Worm (Caenorhabditis elegans) whole organism, late embryonic: ENCODE results near the gene F44E7.3.

Experiments used
- C38D4.7 ChIP-seq: fragments of 200-800 bp; sonication (Bioruptor generic); optimal IDR thresholded peaks from 2 replicates; lab custom pipeline; 2018; ENCODE audit warnings: mild to moderate bottlenecking, missing genetic modification characterization, moderate library complexity, missing compliant biosample characterization
- T23F11.4 ChIP-seq: fragments of 200-800 bp; sonication (Bioruptor generic); optimal IDR thresholded peaks from 2 replicates; lab custom pipeline; 2018; ENCODE audit warnings: mild to moderate bottlenecking, missing genetic modification characterization, missing compliant biosample characterization
- Y22D7AL.16 ChIP-seq: sonication (generic microtip); optimal IDR thresholded peaks from 2 replicates; lab custom pipeline; 2016; ENCODE audit warnings: missing genetic modification characterization, missing compliant biosample characterization
- ahr-1 ChIP-seq: sonication (generic microtip); optimal IDR thresholded peaks from 2 replicates; lab custom pipeline; 2016; ENCODE audit warnings: missing genetic modification characterization, missing compliant biosample characterization
- ama-1 ChIP-seq: fragments of 150-350 bp; optimal IDR thresholded peaks from 2 replicates; lab custom pipeline; 2014
- ceh-19 ChIP-seq: fragments of 200-800 bp; sonication (Bioruptor generic); optimal IDR thresholded peaks from 2 replicates; lab custom pipeline; 2018; ENCODE audit warnings: mild to moderate bottlenecking, missing genetic modification characterization, missing compliant biosample characterization
- ceh-22 ChIP-seq: sonication (generic microtip); optimal IDR thresholded peaks from 2 replicates; lab custom pipeline; 2017; ENCODE audit warnings: missing biosample characterization, missing genetic modification characterization
- ceh-30 ChIP-seq: fragments of 150-350 bp; optimal IDR thresholded peaks from 2 replicates; lab custom pipeline; 2014; ENCODE audit warnings: missing biosample characterization, missing genetic modification characterization
- ceh-31 ChIP-seq: sonication (generic microtip); optimal IDR thresholded peaks from 2 replicates; lab custom pipeline; 2016; ENCODE audit warnings: missing genetic modification characterization, missing compliant biosample characterization
- ceh-34 ChIP-seq: sonication (generic microtip); optimal IDR thresholded peaks from 2 replicates; lab custom pipeline; 2016; ENCODE audit warnings: mild to moderate bottlenecking, missing genetic modification characterization, missing compliant biosample characterization
- ceh-45 ChIP-seq: fragments of 200-800 bp; sonication (Bioruptor generic); IDR thresholded peaks from 2 replicates; pipeline ENCODE4 v1.3.6; 2022; ENCODE audit warnings: missing genetic modification reagents, missing genetic modification characterization, missing compliant biosample characterization
- ceh-48 ChIP-seq: sonication (generic microtip); optimal IDR thresholded peaks from 2 replicates; lab custom pipeline; 2016; ENCODE audit warnings: missing genetic modification characterization, inconsistent platforms, missing compliant biosample characterization
- ceh-9 ChIP-seq: sonication (generic microtip); optimal IDR thresholded peaks from 2 replicates; lab custom pipeline; 2016; ENCODE audit warnings: mild to moderate bottlenecking, missing genetic modification characterization, inconsistent platforms, missing compliant biosample characterization
- che-1 ChIP-seq: sonication (generic microtip); optimal IDR thresholded peaks from 2 replicates; lab custom pipeline; 2016; ENCODE audit warnings: mild to moderate bottlenecking, missing genetic modification characterization, missing compliant biosample characterization
- dmd-4 ChIP-seq: sonication (generic microtip); optimal IDR thresholded peaks from 2 replicates; lab custom pipeline; 2016; ENCODE audit warnings: borderline replicate concordance, missing genetic modification characterization, missing compliant biosample characterization
- dve-1 ChIP-seq: sonication (generic microtip); optimal IDR thresholded peaks from 2 replicates; lab custom pipeline; 2017; ENCODE audit warnings: antibody characterized with exemption, mild to moderate bottlenecking, missing genetic modification characterization, missing compliant biosample characterization
- elt-2 ChIP-seq: sonication (generic microtip); optimal IDR thresholded peaks from 2 replicates; lab custom pipeline; 2016; ENCODE audit warnings: missing genetic modification reagents, missing genetic modification characterization, missing compliant biosample characterization
- elt-4 ChIP-seq: sonication (generic microtip); optimal IDR thresholded peaks from 2 replicates; lab custom pipeline; 2016; ENCODE audit warnings: missing genetic modification characterization, missing compliant biosample characterization
- fkh-10 ChIP-seq: fragments of 150-350 bp; optimal IDR thresholded peaks from 2 replicates; lab custom pipeline; 2014; ENCODE audit warnings: missing biosample characterization, missing genetic modification reagents, missing genetic modification characterization
- fkh-6 ChIP-seq: sonication (generic microtip); optimal IDR thresholded peaks from 2 replicates; lab custom pipeline; 2016; ENCODE audit warnings: missing genetic modification characterization, missing compliant biosample characterization
- hlh-15 ChIP-seq: sonication (generic microtip); optimal IDR thresholded peaks from 2 replicates; lab custom pipeline; 2016; ENCODE audit warnings: missing genetic modification characterization, missing compliant biosample characterization
- hlh-30 ChIP-seq: sonication (generic microtip); optimal IDR thresholded peaks from 2 replicates; lab custom pipeline; 2017; ENCODE audit warnings: antibody characterized with exemption, missing genetic modification characterization, missing compliant biosample characterization; ENCODE audit not compliant: insufficient read depth
- hlh-6 ChIP-seq: sonication (generic microtip); optimal IDR thresholded peaks from 2 replicates; lab custom pipeline; 2016; ENCODE audit warnings: missing genotype, missing genetic modification characterization, missing compliant biosample characterization
- lim-6 ChIP-seq: sonication (generic microtip); optimal IDR thresholded peaks from 2 replicates; lab custom pipeline; 2016; ENCODE audit warnings: missing genetic modification characterization, missing compliant biosample characterization
- lin-11 ChIP-seq: fragments of 200-800 bp; sonication (Bioruptor generic); optimal IDR thresholded peaks from 2 replicates; lab custom pipeline; 2018; ENCODE audit warnings: mild to moderate bottlenecking, missing genetic modification characterization, missing compliant biosample characterization
- nhr-232 ChIP-seq: sonication (generic microtip); optimal IDR thresholded peaks from 2 replicates; lab custom pipeline; 2016; ENCODE audit warnings: missing genetic modification characterization, missing compliant biosample characterization
- npax-4 ChIP-seq: sonication (generic microtip); optimal IDR thresholded peaks from 2 replicates; lab custom pipeline; 2016; ENCODE audit warnings: missing genetic modification characterization, missing compliant biosample characterization
- odd-2 ChIP-seq: sonication (generic microtip); optimal IDR thresholded peaks from 2 replicates; lab custom pipeline; 2017; ENCODE audit warnings: antibody characterized with exemption, mild to moderate bottlenecking, missing genetic modification characterization, missing compliant biosample characterization
- pag-3 ChIP-seq: sonication (generic microtip); optimal IDR thresholded peaks from 2 replicates; lab custom pipeline; 2016; ENCODE audit warnings: missing compliant biosample characterization, missing genetic modification characterization, borderline replicate concordance
- pha-4 ChIP-seq: fragments of 150-350 bp; optimal IDR thresholded peaks from 2 replicates; lab custom pipeline; 2018; ENCODE audit warnings: missing biosample characterization, missing genetic modification reagents, missing genetic modification characterization
- pros-1 ChIP-seq: fragments of 150-350 bp; optimal IDR thresholded peaks from 2 replicates; lab custom pipeline; 2014; ENCODE audit warnings: missing biosample characterization, missing genetic modification reagents, missing genetic modification characterization
- ref-2 ChIP-seq: sonication (generic microtip); optimal IDR thresholded peaks from 2 replicates; lab custom pipeline; 2016; ENCODE audit warnings: missing genetic modification characterization, missing compliant biosample characterization
- tbx-2 ChIP-seq: sonication (generic microtip); optimal IDR thresholded peaks from 2 replicates; lab custom pipeline; 2016; ENCODE audit warnings: missing genetic modification characterization, missing compliant biosample characterization
- tbx-7 ChIP-seq: sonication (generic microtip); optimal IDR thresholded peaks from 2 replicates; lab custom pipeline; 2016; ENCODE audit warnings: missing genotype, missing genetic modification characterization, missing compliant biosample characterization
- unc-3 ChIP-seq, 2 experiments: fragments of 200-800 bp in 1 of 2; sonication (Bioruptor generic) in 1 of 2; sonication (generic microtip) in 1 of 2; conservative IDR thresholded peaks in 1 of 2; optimal IDR thresholded peaks in 1 of 2; 2 replicates each; pipeline versions ENCODE4 v1.3.6 to Lab custom; 2016 to 2022; ENCODE audit warnings: missing compliant biosample characterization in 2 of 2, missing genetic modification characterization in 2 of 2, missing genetic modification reagents in 1 of 2
- unc-42 ChIP-seq: sonication (generic microtip); optimal IDR thresholded peaks from 2 replicates; lab custom pipeline; 2016; ENCODE audit warnings: missing genotype, missing genetic modification characterization, missing compliant biosample characterization
- ztf-16 ChIP-seq: sonication (generic microtip); optimal IDR thresholded peaks from 2 replicates; lab custom pipeline; 2017; ENCODE audit warnings: missing genetic modification characterization, missing compliant biosample characterization

F44E7.3 gene

DNA sequence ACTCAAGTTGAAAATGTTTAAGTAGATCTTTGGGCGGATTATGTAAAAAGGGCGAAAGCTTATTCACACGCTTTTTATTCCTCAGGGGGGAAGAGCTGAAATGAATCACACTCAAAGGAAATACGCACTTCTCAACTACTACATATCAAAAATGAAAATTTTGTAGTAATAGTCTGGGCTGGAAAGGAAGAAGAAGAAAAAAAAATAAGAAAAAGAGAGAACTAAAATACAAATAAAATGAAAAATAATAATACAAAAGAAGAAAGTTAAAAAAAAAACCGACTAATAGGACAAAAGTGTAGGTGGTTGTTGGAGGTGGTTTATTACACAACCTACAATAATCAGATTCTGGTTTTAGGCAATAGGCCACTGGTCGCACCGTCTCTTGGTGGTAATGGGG, 35.7 kb upstream of the F44E7.3 start, which contains the start of gene K09H11.6:
K09H11.6 (minus strand) TSS at position 101 of the 400 bp plus-strand sequence.
- TF ChIP-seq unc-3 (GFP tag; conservative IDR thresholded peaks at IDR 0.05; lab: Robert Waterston, UW) (no peak), unc-3 (tag; optimal IDR thresholded peaks at IDR 0.05; lab: Kevin White, UChicago) (no peak), ama-1 (lab: Kevin White, UChicago) (no peak)

DNA sequence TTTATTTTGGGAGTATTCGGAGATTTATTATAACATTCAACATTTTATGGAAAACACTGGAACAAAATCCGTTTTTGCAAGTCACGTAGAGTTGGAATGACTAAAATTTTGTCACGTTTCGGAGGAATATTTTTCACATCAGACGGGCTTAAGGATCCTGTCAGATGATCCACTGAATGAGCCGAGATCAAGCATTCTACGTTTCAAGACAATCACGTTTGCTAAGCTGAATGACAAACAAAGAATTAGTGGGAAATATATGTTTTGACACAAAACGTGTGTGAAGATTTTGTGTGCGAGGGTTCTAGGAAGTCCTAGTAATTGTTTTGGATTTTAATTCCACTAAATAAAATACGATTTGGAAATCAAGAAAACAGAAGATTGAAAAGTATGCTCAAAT, 32.3 kb upstream of the F44E7.3 start:
- no peak for TF ChIP-seq odd-2 (tag; lab: Kevin White, UChicago)
- TF ChIP-seq fkh-10 (GFP tag; lab: Kevin White, UChicago), result no peak
- TF ChIP-seq dve-1, result no peak
- TF ChIP-seq nhr-232 (tag; lab: Kevin White, UChicago), result no peak

DNA sequence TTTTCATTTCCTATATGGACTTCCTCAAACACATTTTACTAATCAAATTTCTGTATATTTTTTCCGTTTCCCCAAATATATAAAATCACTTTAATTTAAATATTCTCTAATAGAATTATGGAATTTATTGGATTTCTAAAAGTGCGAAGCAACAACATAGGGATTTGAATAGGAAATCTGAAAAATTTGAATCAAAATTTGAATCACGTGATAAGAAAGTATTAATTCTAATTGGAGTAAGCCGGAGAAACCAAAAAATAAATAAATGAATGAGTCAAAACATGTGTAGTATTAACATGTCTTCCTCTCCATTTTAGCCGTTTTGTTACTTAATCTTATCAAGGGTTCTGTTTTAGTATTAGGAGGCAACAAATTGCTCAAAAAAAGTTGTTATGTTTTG, 30.5 kb upstream of the F44E7.3 start:
- TF ChIP-seq dmd-4 (no peak), lim-6 (tag; lab: Kevin White, UChicago) (no peak), nhr-232 (tag; lab: Kevin White, UChicago) (no peak), ama-1 (lab: Kevin White, UChicago) (no peak)

DNA sequence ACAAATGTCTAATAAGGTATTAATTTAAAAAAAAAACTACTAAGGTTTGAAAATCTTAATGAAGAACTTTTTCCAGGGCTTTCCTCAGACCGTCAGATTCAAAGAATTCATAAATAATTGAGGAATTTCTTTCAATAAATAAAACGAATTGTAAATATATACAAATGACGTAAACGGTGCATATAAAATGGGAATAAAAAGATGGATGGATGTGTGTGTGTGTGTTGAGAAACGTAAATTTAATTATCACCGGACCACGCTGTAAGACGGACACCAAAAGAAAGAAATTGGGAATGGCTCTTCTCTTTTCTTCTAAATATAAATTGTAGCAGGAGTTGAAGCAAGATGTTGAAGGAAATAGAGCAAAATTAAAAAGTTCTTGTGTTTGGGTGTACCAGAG, 25.5 kb upstream of the F44E7.3 start:
- TF ChIP-seq odd-2 (tag; lab: Kevin White, UChicago) (no peak), ceh-45 (GFP tag; lab: Robert Waterston, UW) (no peak), pag-3 (tag; lab: Kevin White, UChicago) (no peak), ceh-31 (tag; lab: Kevin White, UChicago) (no peak), ceh-30 (no peak), lim-6 (tag; lab: Kevin White, UChicago) (no peak), npax-4 (no peak), ceh-48 (no peak), ceh-22 (tag; lab: Kevin White, UChicago) (no peak), ref-2 (tag; lab: Kevin White, UChicago) (no peak), dmd-4 (no peak), ceh-19 (no peak), elt-2 (tag; lab: Kevin White, UChicago) (no peak), pros-1 (tag; lab: Kevin White, UChicago) (no peak), lin-11 (no peak), fkh-6 (tag; lab: Kevin White, UChicago) (no peak), che-1 (tag; lab: Kevin White, UChicago) (no peak), nhr-232 (tag; lab: Kevin White, UChicago) (no peak), tbx-2 (tag; lab: Kevin White, UChicago) (no peak), T23F11.4 (no peak)

ce11 chrV:5747519-5747918, 24.2 kb upstream of the F44E7.3 start, which contains the start of gene acds-10:
acds-10 (plus strand) TSS chrV:5747819.
- TF ChIP-seq ceh-9 (tag; lab: Kevin White, UChicago) (no peak), ceh-34 (tag; lab: Kevin White, UChicago) (no peak), pha-4 (tag; lab: Kevin White, UChicago) (no peak), npax-4 (no peak), tbx-7 (tag; lab: Kevin White, UChicago) (no peak), ahr-1 (no peak), ref-2 (tag; lab: Kevin White, UChicago) (no peak), hlh-15 (tag; lab: Kevin White, UChicago) (no peak), hlh-30 (no peak), ztf-16 (tag; lab: Kevin White, UChicago) (no peak)

- TF ChIP-seq ama-1 (lab: Kevin White, UChicago), result no peak
- TF ChIP-seq hlh-15 (tag; lab: Kevin White, UChicago), result no peak
- no peak for TF ChIP-seq Y22D7AL.16 (tag; lab: Kevin White, UChicago)
- no peak for TF ChIP-seq ceh-22 (tag; lab: Kevin White, UChicago)
- TF ChIP-seq npax-4, result no peak
- TF ChIP-seq C38D4.7 (GFP tag; lab: Kevin White, UChicago), result no peak
- TF ChIP-seq hlh-6, result no peak
- TF ChIP-seq fkh-6 (tag; lab: Kevin White, UChicago), result no peak
- no peak for TF ChIP-seq hlh-30
- TF ChIP-seq pag-3 (tag; lab: Kevin White, UChicago), result no peak
- no peak for TF ChIP-seq elt-4
- TF ChIP-seq unc-42 (tag; lab: Kevin White, UChicago), result no peak
These were observed 18.3 kb upstream of the F44E7.3 start, which contains the start of gene pgph-1 for ce11 chrV:5753432-5753831. pgph-1 (minus strand) TSS chrV:5753532.
